Worm (Caenorhabditis elegans): ENCODE data around the gene F48B9.1.

DNA sequence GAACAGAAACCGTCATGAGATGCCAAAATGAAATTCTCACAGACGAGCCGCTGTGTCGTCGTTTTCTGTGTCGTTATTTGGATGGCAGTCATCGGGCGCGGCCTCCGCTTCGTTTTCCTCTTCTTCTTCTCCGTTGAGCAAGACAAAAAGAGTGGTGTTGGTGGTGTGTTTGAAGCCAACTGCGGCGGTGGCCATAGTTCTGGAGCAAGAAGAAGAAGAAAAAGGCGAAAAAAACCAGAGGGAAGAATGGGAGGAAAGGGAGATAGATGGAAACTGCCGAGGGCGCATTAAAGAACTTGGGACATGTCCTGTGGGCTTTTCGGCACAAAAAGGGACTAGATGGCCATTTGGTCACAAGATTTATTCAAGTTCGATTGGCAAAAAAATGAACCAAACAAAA, 49.0 kb upstream of the F48B9.1 start, which contains the start of gene F53B1.9:
- TF ChIP-seq ama-1 (optimal IDR thresholded peaks at IDR 0.05) (no peak), nhr-77 (tag; optimal IDR thresholded peaks at IDR 0.05) (no peak), ceh-82 (tag; optimal IDR thresholded peaks at IDR 0.05) (no peak), unc-62 (GFP tag; optimal IDR thresholded peaks at IDR 0.05) (no peak), elt-2 (tag; optimal IDR thresholded peaks at IDR 0.05) (no peak), pha-4 (tag; optimal IDR thresholded peaks at IDR 0.05) (no peak), ztf-11 (tag; optimal IDR thresholded peaks at IDR 0.05) (no peak), nhr-28 (tag; optimal IDR thresholded peaks at IDR 0.05) (no peak), tbx-2 (tag; optimal IDR thresholded peaks at IDR 0.05) (no peak), elt-1 (tag; optimal IDR thresholded peaks at IDR 0.05) (no peak)
